Worm (Caenorhabditis elegans) whole organism, L3 larva: ENCODE data around the gene VY10G11R.1.
A peak's percentile ranks its signal among the peaks of the same experiment; 100 is the strongest.

Experiments used
- R02D3.7 ChIP-seq: fragments of 150-350 bp; optimal IDR thresholded peaks from 2 replicates; lab custom pipeline; 2014; ENCODE audit warnings: missing biosample characterization, missing genetic modification characterization
- ZK546.5 ChIP-seq: sonication (generic microtip); optimal IDR thresholded peaks from 2 replicates; lab custom pipeline; 2017; ENCODE audit warnings: missing biosample characterization, missing genetic modification characterization
- ama-1 ChIP-seq: fragments of 150-350 bp; optimal IDR thresholded peaks from 2 replicates; lab custom pipeline; 2018
- ceh-16 ChIP-seq: sonication (generic microtip); optimal IDR thresholded peaks from 2 replicates; lab custom pipeline; 2017; ENCODE audit warnings: missing biosample characterization, missing genetic modification characterization
- ceh-28 ChIP-seq: fragments of 150-350 bp; optimal IDR thresholded peaks from 2 replicates; lab custom pipeline; 2014; ENCODE audit warnings: missing biosample characterization, missing genetic modification reagents, missing genetic modification characterization
- ceh-9 ChIP-seq: sonication (generic microtip); optimal IDR thresholded peaks from 2 replicates; lab custom pipeline; 2018; ENCODE audit warnings: missing biosample characterization, missing genetic modification characterization
- daf-12 ChIP-seq: fragments of 150-350 bp; optimal IDR thresholded peaks from 2 replicates; lab custom pipeline; 2014; ENCODE audit warnings: missing biosample characterization, missing genetic modification reagents, missing genetic modification characterization
- egl-27 ChIP-seq: sonication (generic microtip); optimal IDR thresholded peaks from 4 replicates; lab custom pipeline; 2017; ENCODE audit warnings: missing biosample characterization, missing genetic modification reagents, missing genetic modification characterization
- egl-5 ChIP-seq: fragments of 150-350 bp; optimal IDR thresholded peaks from 2 replicates; lab custom pipeline; 2017; ENCODE audit warnings: missing biosample characterization, missing genetic modification reagents, missing genetic modification characterization, inconsistent platforms
- elt-1 ChIP-seq: fragments of 150-350 bp; optimal IDR thresholded peaks from 2 replicates; lab custom pipeline; 2014; ENCODE audit warnings: missing biosample characterization, missing genetic modification characterization
- elt-2 ChIP-seq: sonication (generic microtip); optimal IDR thresholded peaks from 2 replicates; lab custom pipeline; 2016; ENCODE audit warnings: missing genetic modification reagents, mild to moderate bottlenecking, missing genetic modification characterization, missing compliant biosample characterization
- elt-3 ChIP-seq, 3 experiments: fragments of 150-350 bp in 1 of 3; sonication (generic microtip) in 2 of 3; optimal IDR thresholded peaks; 2 replicates in 2 of 3; 4 replicates in 1 of 3; lab custom pipeline; 2014 to 2017; ENCODE audit warnings: missing biosample characterization in 3 of 3, missing genetic modification characterization in 3 of 3
- eor-1 ChIP-seq, 2 experiments: fragments of 150-350 bp; optimal IDR thresholded peaks; 2 replicates each; lab custom pipeline; 2014 to 2018; ENCODE audit warnings: missing biosample characterization in 2 of 2, missing genetic modification characterization in 2 of 2
- fkh-10 ChIP-seq: sonication (generic microtip); optimal IDR thresholded peaks from 2 replicates; lab custom pipeline; 2017; ENCODE audit warnings: missing biosample characterization, missing genetic modification reagents, missing genetic modification characterization
- fkh-2 ChIP-seq: fragments of 150-350 bp; optimal IDR thresholded peaks from 2 replicates; lab custom pipeline; 2014; ENCODE audit warnings: missing biosample characterization, missing genetic modification reagents, missing genetic modification characterization
- fos-1 ChIP-seq: fragments of 150-350 bp; optimal IDR thresholded peaks from 2 replicates; lab custom pipeline; 2014; ENCODE audit warnings: missing biosample characterization, missing genetic modification characterization
- hmg-11 ChIP-seq: sonication (generic microtip); optimal IDR thresholded peaks from 2 replicates; lab custom pipeline; 2016; ENCODE audit warnings: missing genetic modification characterization, missing compliant biosample characterization
- jun-1 ChIP-seq: fragments of 150-350 bp; optimal IDR thresholded peaks from 2 replicates; lab custom pipeline; 2014; ENCODE audit warnings: missing biosample characterization, missing genetic modification reagents, missing genetic modification characterization
- lin-15B ChIP-seq: fragments of 150-350 bp; optimal IDR thresholded peaks from 2 replicates; lab custom pipeline; 2014; ENCODE audit warnings: missing biosample characterization, missing genetic modification characterization
- lin-39 ChIP-seq: fragments of 150-350 bp; optimal IDR thresholded peaks from 2 replicates; lab custom pipeline; 2018; ENCODE audit warnings: missing biosample characterization, missing genetic modification reagents, missing genetic modification characterization
- lsy-12 ChIP-seq: sonication (generic microtip); optimal IDR thresholded peaks from 2 replicates; lab custom pipeline; 2016; ENCODE audit warnings: mild to moderate bottlenecking, missing genetic modification characterization, missing compliant biosample characterization
- mdl-1 ChIP-seq: fragments of 150-350 bp; optimal IDR thresholded peaks from 2 replicates; lab custom pipeline; 2014; ENCODE audit warnings: missing biosample characterization, missing genetic modification characterization
- mml-1 ChIP-seq: fragments of 150-350 bp; sonication (generic microtip); optimal IDR thresholded peaks from 3 replicates; lab custom pipeline; 2014; ENCODE audit warnings: missing biosample characterization, missing genetic modification characterization
- nfya-1 ChIP-seq: sonication (generic microtip); optimal IDR thresholded peaks from 2 replicates; lab custom pipeline; 2017; ENCODE audit warnings: missing genetic modification characterization, mild to moderate bottlenecking, missing compliant biosample characterization, antibody characterized with exemption, moderate library complexity; ENCODE audit not compliant: insufficient read depth
- nhr-11 ChIP-seq: fragments of 150-350 bp; optimal IDR thresholded peaks from 2 replicates; lab custom pipeline; 2014; ENCODE audit warnings: missing biosample characterization, missing genetic modification characterization
- nhr-12 ChIP-seq: fragments of 150-350 bp; optimal IDR thresholded peaks from 2 replicates; lab custom pipeline; 2014; ENCODE audit warnings: missing biosample characterization, missing genetic modification characterization
- nhr-23 ChIP-seq: fragments of 150-350 bp; optimal IDR thresholded peaks from 2 replicates; lab custom pipeline; 2014; ENCODE audit warnings: missing biosample characterization, missing genetic modification reagents, missing genetic modification characterization
- nhr-237 ChIP-seq: fragments of 150-350 bp; optimal IDR thresholded peaks from 2 replicates; lab custom pipeline; 2014; ENCODE audit warnings: missing biosample characterization, missing genetic modification characterization
- nhr-25 ChIP-seq: sonication (generic microtip); optimal IDR thresholded peaks from 2 replicates; lab custom pipeline; 2017; ENCODE audit warnings: missing biosample characterization, missing genetic modification characterization
- nhr-28 ChIP-seq: fragments of 150-350 bp; optimal IDR thresholded peaks from 2 replicates; lab custom pipeline; 2014; ENCODE audit warnings: missing biosample characterization, missing genetic modification characterization
- nhr-43 ChIP-seq: sonication (generic microtip); optimal IDR thresholded peaks from 2 replicates; lab custom pipeline; 2016; ENCODE audit warnings: mild to moderate bottlenecking, missing genetic modification characterization, missing compliant biosample characterization; ENCODE audit not compliant: poor library complexity, severe bottlenecking
- nhr-67 ChIP-seq: fragments of 150-350 bp; optimal IDR thresholded peaks from 2 replicates; lab custom pipeline; 2014; ENCODE audit warnings: missing biosample characterization, missing genetic modification characterization
- nhr-76 ChIP-seq: fragments of 150-350 bp; sonication (generic microtip); optimal IDR thresholded peaks from 5 replicates; lab custom pipeline; 2014; ENCODE audit warnings: missing biosample characterization, missing genetic modification characterization
- pqm-1 ChIP-seq: fragments of 150-350 bp; optimal IDR thresholded peaks from 2 replicates; lab custom pipeline; 2017; ENCODE audit warnings: missing biosample characterization, missing genetic modification characterization, inconsistent platforms
- sea-2 ChIP-seq: fragments of 150-350 bp; sonication (generic microtip); optimal IDR thresholded peaks from 4 replicates; lab custom pipeline; 2014; ENCODE audit warnings: missing biosample characterization, missing genetic modification reagents, missing genetic modification characterization
- skn-1 ChIP-seq: fragments of 150-350 bp; optimal IDR thresholded peaks from 2 replicates; lab custom pipeline; 2014; ENCODE audit warnings: missing biosample characterization, missing genetic modification characterization
- snpc-4 ChIP-seq: fragments of 150-350 bp; optimal IDR thresholded peaks from 2 replicates; lab custom pipeline; 2014; ENCODE audit warnings: missing biosample characterization, missing genetic modification characterization
- tbx-2 ChIP-seq: sonication (generic microtip); optimal IDR thresholded peaks from 2 replicates; lab custom pipeline; 2016; ENCODE audit warnings: mild to moderate bottlenecking, missing genetic modification characterization, missing compliant biosample characterization
- unc-39 ChIP-seq: sonication (generic microtip); optimal IDR thresholded peaks from 4 replicates; lab custom pipeline; 2017; ENCODE audit warnings: missing biosample characterization, missing genetic modification characterization
- unc-62 ChIP-seq: fragments of 150-350 bp; sonication (generic microtip); optimal IDR thresholded peaks from 4 replicates; lab custom pipeline; 2014; ENCODE audit warnings: missing biosample characterization, missing genetic modification reagents, missing genetic modification characterization
- ztf-11 ChIP-seq: fragments of 150-350 bp; optimal IDR thresholded peaks from 2 replicates; lab custom pipeline; 2014; ENCODE audit warnings: missing biosample characterization, missing genetic modification characterization
- ztf-4 ChIP-seq: fragments of 150-350 bp; optimal IDR thresholded peaks from 2 replicates; lab custom pipeline; 2014; ENCODE audit warnings: missing biosample characterization, missing genetic modification characterization

The VY10G11R.1 gene

DNA sequence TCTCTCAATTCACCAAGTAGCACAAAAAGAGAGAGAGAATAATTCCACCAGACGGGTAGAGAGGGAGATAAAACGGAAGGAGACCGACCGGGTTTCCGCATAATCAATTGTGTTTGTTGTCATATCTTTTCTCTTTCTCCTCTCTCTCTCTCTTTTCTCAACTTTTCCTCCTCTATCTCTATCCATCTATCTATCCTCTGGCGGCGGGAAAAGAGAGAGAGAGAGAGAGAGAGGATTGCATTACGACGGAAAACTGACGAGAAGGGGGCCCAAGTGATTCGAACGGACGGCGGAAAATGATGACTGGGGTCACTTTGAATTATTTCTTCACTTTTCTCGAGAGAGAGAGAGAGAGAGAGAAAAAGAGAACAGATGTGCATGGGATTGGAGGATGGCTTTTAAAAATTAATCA lies 27.2 kb upstream of the VY10G11R.1 start:
- TF ChIP-seq tbx-2 (tag; lab: Kevin White, UChicago) (peak; percentile 65), ceh-9 (no peak), lin-39 (tag; lab: Kevin White, UChicago) (peak; percentile 64), nhr-23 (tag; lab: Kevin White, UChicago) (peak; percentile 79), skn-1 (peak; percentile 33), nhr-25 (peak; percentile 20), nfya-1 (peak; percentile 75), R02D3.7 (tag; lab: Kevin White, UChicago) (no peak), unc-62 (GFP tag; lab: Kevin White, UChicago) (peak; percentile 67), ceh-28 (tag; lab: Kevin White, UChicago) (peak; percentile 67)
- TF ChIP-seq, all 47 proteins: peak for 8

ce11 chrIV:16496491-16496890 lies 25.7 kb upstream of the VY10G11R.1 start:
- TF ChIP-seq snpc-4 (tag; lab: Kevin White, UChicago) (no peak), lin-39 (tag; lab: Kevin White, UChicago) (peak; percentile 45), egl-5 (tag; lab: Kevin White, UChicago) (peak; percentile 94), nfya-1 (peak; percentile 25)

DNA sequence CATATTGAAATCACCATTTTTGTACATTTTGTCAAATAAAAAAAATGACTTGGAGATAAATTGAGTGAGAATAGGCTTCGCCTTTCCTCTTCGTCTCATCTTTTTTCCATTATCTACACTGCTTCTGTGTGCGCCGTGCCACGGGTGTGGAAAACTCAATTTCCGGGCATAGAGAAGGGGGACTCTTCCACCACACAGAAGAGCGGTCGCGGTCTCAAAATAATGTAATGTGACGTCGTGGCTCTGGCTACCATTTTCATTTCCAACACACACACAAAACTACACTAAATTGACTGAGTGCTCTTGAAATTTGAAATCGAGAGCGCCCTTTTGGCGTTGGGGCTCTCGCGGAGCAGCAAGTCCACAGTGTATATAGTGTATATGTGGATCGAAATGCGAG lies 23.2 kb upstream of the VY10G11R.1 start:
- TF ChIP-seq fos-1 (tag; lab: Kevin White, UChicago), result no peak
- no peak for TF ChIP-seq pqm-1 (tag; lab: Kevin White, UChicago)
- TF ChIP-seq ama-1, result no peak
- TF ChIP-seq nhr-237 (tag; lab: Kevin White, UChicago), result no peak
- no peak for TF ChIP-seq nhr-25
- no peak for TF ChIP-seq ceh-9
- no peak for TF ChIP-seq nhr-11 (tag; lab: Kevin White, UChicago)
- no peak for TF ChIP-seq nhr-67 (tag; lab: Kevin White, UChicago)
- TF ChIP-seq daf-12 (tag; lab: Kevin White, UChicago), result no peak
- TF ChIP-seq mml-1 (tag; lab: Kevin White, UChicago), result no peak
- no peak for TF ChIP-seq nhr-43 (tag; lab: Kevin White, UChicago)
- TF ChIP-seq ceh-16 (tag; lab: Kevin White, UChicago), result no peak
- no peak for TF ChIP-seq ceh-28 (tag; lab: Kevin White, UChicago)
- no peak for TF ChIP-seq ZK546.5
- no peak for TF ChIP-seq nhr-12 (tag; lab: Kevin White, UChicago)
- no peak for TF ChIP-seq eor-1 (tag; optimal IDR thresholded peaks at IDR 0.05; lab: Kevin White, UChicago)

DNA sequence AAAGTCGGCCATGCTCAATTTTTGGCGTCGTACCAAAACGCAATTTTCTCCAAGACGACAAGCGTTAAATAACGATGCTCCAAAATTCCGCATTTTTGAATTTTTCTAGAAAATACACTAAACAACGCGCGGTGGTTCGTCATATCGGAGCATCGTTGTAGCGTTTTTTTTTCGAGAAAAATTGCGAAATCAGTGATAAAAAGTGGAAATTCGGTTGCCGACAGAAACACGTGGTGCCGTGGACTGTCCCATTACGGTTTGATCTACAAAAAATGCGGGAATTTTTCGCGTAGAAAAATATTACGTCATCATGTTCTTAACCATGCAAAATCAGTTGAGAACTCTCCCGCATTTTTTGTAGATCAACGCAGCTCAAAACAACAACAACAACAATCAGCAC lies 22.1 kb upstream of the VY10G11R.1 start:
- TF ChIP-seq ztf-4 (tag; lab: Kevin White, UChicago) (no peak), egl-27 (tag; lab: Kevin White, UChicago) (no peak), unc-39 (tag; lab: Kevin White, UChicago) (no peak), lin-15B (tag; lab: Kevin White, UChicago) (no peak), nhr-76 (tag; lab: Kevin White, UChicago) (no peak), nhr-12 (tag; lab: Kevin White, UChicago) (no peak), fkh-2 (tag; lab: Kevin White, UChicago) (no peak), ztf-11 (no peak), elt-3 (tag; optimal IDR thresholded peaks at IDR 0.05; lab: Kevin White, UChicago) (no peak), elt-2 (tag; lab: Kevin White, UChicago) (no peak), elt-1 (tag; lab: Kevin White, UChicago) (no peak), tbx-2 (tag; lab: Kevin White, UChicago) (no peak), sea-2 (GFP tag; lab: Kevin White, UChicago) (no peak), fos-1 (tag; lab: Kevin White, UChicago) (no peak)

DNA sequence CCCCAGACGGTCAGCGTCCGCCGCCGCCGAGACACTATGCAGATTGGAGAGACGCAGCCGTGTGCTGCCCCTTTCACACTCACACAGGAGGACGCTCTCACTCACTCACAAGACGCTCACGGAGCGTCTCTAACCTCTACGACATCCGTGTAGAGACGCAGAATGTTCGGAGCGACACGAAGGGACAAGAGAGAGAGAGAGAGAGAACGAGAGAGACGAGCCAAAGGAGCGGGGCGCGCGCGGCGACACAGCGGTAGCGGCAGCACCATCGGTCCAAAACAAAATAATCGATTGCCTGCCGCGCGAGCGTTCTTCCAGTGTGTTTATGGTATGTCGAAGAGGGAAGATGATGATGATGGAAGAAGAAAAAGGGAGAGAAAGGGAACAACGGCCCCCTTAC lies 21.5 kb upstream of the VY10G11R.1 start:
- TF ChIP-seq unc-62 (GFP tag; lab: Kevin White, UChicago) (peak; percentile 89), ceh-9 (no peak), nhr-43 (tag; lab: Kevin White, UChicago) (peak; percentile 47), eor-1 (tag; optimal IDR thresholded peaks at IDR 0.05; lab: Kevin White, UChicago) (no peak), sea-2 (GFP tag; lab: Kevin White, UChicago) (peak; percentile 75), jun-1 (peak; percentile 85), snpc-4 (tag; lab: Kevin White, UChicago) (peak; percentile 64), mdl-1 (tag; lab: Kevin White, UChicago) (peak; percentile 38), daf-12 (tag; lab: Kevin White, UChicago) (no peak), R02D3.7 (tag; lab: Kevin White, UChicago) (peak; percentile 24), lin-39 (tag; lab: Kevin White, UChicago) (peak; percentile 83), egl-27 (tag; lab: Kevin White, UChicago) (peak; percentile 46), ceh-16 (tag; lab: Kevin White, UChicago) (no peak), nhr-23 (tag; lab: Kevin White, UChicago) (peak; percentile 85), elt-3 (tag; optimal IDR thresholded peaks at IDR 0.05; lab: Kevin White, UChicago) (no peak), lin-15B (tag; lab: Kevin White, UChicago) (peak; percentile 59), nhr-28 (no peak), nfya-1 (peak; percentile 91), lsy-12 (tag; lab: Kevin White, UChicago) (peak; percentile 24), nhr-237 (tag; lab: Kevin White, UChicago) (no peak), hmg-11 (peak; percentile 93), ZK546.5 (no peak), fkh-10 (GFP tag; lab: Kevin White, UChicago) (no peak), nhr-76 (tag; lab: Kevin White, UChicago) (no peak), nhr-11 (tag; lab: Kevin White, UChicago) (peak; percentile 35), skn-1 (peak; percentile 73), nhr-25 (peak; percentile 83)
